Worm (Caenorhabditis elegans) whole organism, L3 larva: ENCODE data around the gene C18A11.2.

Source experiments
- ZK546.5 ChIP-seq: sonication (generic microtip); optimal IDR thresholded peaks from 2 replicates; lab custom pipeline; 2017; ENCODE audit warnings: missing biosample characterization, missing genetic modification characterization
- ama-1 ChIP-seq: fragments of 150-350 bp; optimal IDR thresholded peaks from 2 replicates; lab custom pipeline; 2018
- ceh-16 ChIP-seq: sonication (generic microtip); optimal IDR thresholded peaks from 2 replicates; lab custom pipeline; 2017; ENCODE audit warnings: missing biosample characterization, missing genetic modification characterization
- ceh-28 ChIP-seq: fragments of 150-350 bp; optimal IDR thresholded peaks from 2 replicates; lab custom pipeline; 2014; ENCODE audit warnings: missing biosample characterization, missing genetic modification reagents, missing genetic modification characterization
- ceh-9 ChIP-seq: sonication (generic microtip); optimal IDR thresholded peaks from 2 replicates; lab custom pipeline; 2018; ENCODE audit warnings: missing biosample characterization, missing genetic modification characterization
- elt-1 ChIP-seq: fragments of 150-350 bp; optimal IDR thresholded peaks from 2 replicates; lab custom pipeline; 2014; ENCODE audit warnings: missing biosample characterization, missing genetic modification characterization
- elt-2 ChIP-seq: sonication (generic microtip); optimal IDR thresholded peaks from 2 replicates; lab custom pipeline; 2016; ENCODE audit warnings: missing genetic modification reagents, mild to moderate bottlenecking, missing genetic modification characterization, missing compliant biosample characterization
- elt-3 ChIP-seq, 3 experiments: fragments of 150-350 bp in 1 of 3; sonication (generic microtip) in 2 of 3; optimal IDR thresholded peaks; 2 replicates in 2 of 3; 4 replicates in 1 of 3; lab custom pipeline; 2014 to 2017; ENCODE audit warnings: missing biosample characterization in 3 of 3, missing genetic modification characterization in 3 of 3
- eor-1 ChIP-seq, 2 experiments: fragments of 150-350 bp; optimal IDR thresholded peaks; 2 replicates each; lab custom pipeline; 2014 to 2018; ENCODE audit warnings: missing biosample characterization in 2 of 2, missing genetic modification characterization in 2 of 2
- fos-1 ChIP-seq: fragments of 150-350 bp; optimal IDR thresholded peaks from 2 replicates; lab custom pipeline; 2014; ENCODE audit warnings: missing biosample characterization, missing genetic modification characterization
- hmg-11 ChIP-seq: sonication (generic microtip); optimal IDR thresholded peaks from 2 replicates; lab custom pipeline; 2016; ENCODE audit warnings: missing genetic modification characterization, missing compliant biosample characterization
- jun-1 ChIP-seq: fragments of 150-350 bp; optimal IDR thresholded peaks from 2 replicates; lab custom pipeline; 2014; ENCODE audit warnings: missing biosample characterization, missing genetic modification reagents, missing genetic modification characterization
- lin-15B ChIP-seq: fragments of 150-350 bp; optimal IDR thresholded peaks from 2 replicates; lab custom pipeline; 2014; ENCODE audit warnings: missing biosample characterization, missing genetic modification characterization
- mdl-1 ChIP-seq: fragments of 150-350 bp; optimal IDR thresholded peaks from 2 replicates; lab custom pipeline; 2014; ENCODE audit warnings: missing biosample characterization, missing genetic modification characterization
- mml-1 ChIP-seq: fragments of 150-350 bp; sonication (generic microtip); optimal IDR thresholded peaks from 3 replicates; lab custom pipeline; 2014; ENCODE audit warnings: missing biosample characterization, missing genetic modification characterization
- nfya-1 ChIP-seq: sonication (generic microtip); optimal IDR thresholded peaks from 2 replicates; lab custom pipeline; 2017; ENCODE audit warnings: missing genetic modification characterization, mild to moderate bottlenecking, missing compliant biosample characterization, antibody characterized with exemption, moderate library complexity; ENCODE audit not compliant: insufficient read depth
- nhr-23 ChIP-seq: fragments of 150-350 bp; optimal IDR thresholded peaks from 2 replicates; lab custom pipeline; 2014; ENCODE audit warnings: missing biosample characterization, missing genetic modification reagents, missing genetic modification characterization
- nhr-237 ChIP-seq: fragments of 150-350 bp; optimal IDR thresholded peaks from 2 replicates; lab custom pipeline; 2014; ENCODE audit warnings: missing biosample characterization, missing genetic modification characterization
- nhr-25 ChIP-seq: sonication (generic microtip); optimal IDR thresholded peaks from 2 replicates; lab custom pipeline; 2017; ENCODE audit warnings: missing biosample characterization, missing genetic modification characterization
- nhr-28 ChIP-seq: fragments of 150-350 bp; optimal IDR thresholded peaks from 2 replicates; lab custom pipeline; 2014; ENCODE audit warnings: missing biosample characterization, missing genetic modification characterization
- nhr-43 ChIP-seq: sonication (generic microtip); optimal IDR thresholded peaks from 2 replicates; lab custom pipeline; 2016; ENCODE audit warnings: mild to moderate bottlenecking, missing genetic modification characterization, missing compliant biosample characterization; ENCODE audit not compliant: poor library complexity, severe bottlenecking
- nhr-67 ChIP-seq: fragments of 150-350 bp; optimal IDR thresholded peaks from 2 replicates; lab custom pipeline; 2014; ENCODE audit warnings: missing biosample characterization, missing genetic modification characterization
- nhr-76 ChIP-seq: fragments of 150-350 bp; sonication (generic microtip); optimal IDR thresholded peaks from 5 replicates; lab custom pipeline; 2014; ENCODE audit warnings: missing biosample characterization, missing genetic modification characterization
- nhr-77 ChIP-seq: fragments of 150-350 bp; optimal IDR thresholded peaks from 2 replicates; lab custom pipeline; 2014; ENCODE audit warnings: missing biosample characterization, missing genetic modification characterization
- pha-4 ChIP-seq: fragments of 150-350 bp; optimal IDR thresholded peaks from 2 replicates; lab custom pipeline; 2014; ENCODE audit warnings: missing biosample characterization, missing genetic modification reagents, missing genetic modification characterization
- pqm-1 ChIP-seq: fragments of 150-350 bp; optimal IDR thresholded peaks from 2 replicates; lab custom pipeline; 2017; ENCODE audit warnings: missing biosample characterization, missing genetic modification characterization, inconsistent platforms
- sea-2 ChIP-seq: fragments of 150-350 bp; sonication (generic microtip); optimal IDR thresholded peaks from 4 replicates; lab custom pipeline; 2014; ENCODE audit warnings: missing biosample characterization, missing genetic modification reagents, missing genetic modification characterization
- snpc-4 ChIP-seq: fragments of 150-350 bp; optimal IDR thresholded peaks from 2 replicates; lab custom pipeline; 2014; ENCODE audit warnings: missing biosample characterization, missing genetic modification characterization
- tbx-2 ChIP-seq: sonication (generic microtip); optimal IDR thresholded peaks from 2 replicates; lab custom pipeline; 2016; ENCODE audit warnings: mild to moderate bottlenecking, missing genetic modification characterization, missing compliant biosample characterization
- zag-1 ChIP-seq: fragments of 150-350 bp; optimal IDR thresholded peaks from 2 replicates; lab custom pipeline; 2014; ENCODE audit warnings: missing biosample characterization, missing genetic modification characterization
- ztf-4 ChIP-seq: fragments of 150-350 bp; optimal IDR thresholded peaks from 2 replicates; lab custom pipeline; 2014; ENCODE audit warnings: missing biosample characterization, missing genetic modification characterization

C18A11.2 gene

DNA sequence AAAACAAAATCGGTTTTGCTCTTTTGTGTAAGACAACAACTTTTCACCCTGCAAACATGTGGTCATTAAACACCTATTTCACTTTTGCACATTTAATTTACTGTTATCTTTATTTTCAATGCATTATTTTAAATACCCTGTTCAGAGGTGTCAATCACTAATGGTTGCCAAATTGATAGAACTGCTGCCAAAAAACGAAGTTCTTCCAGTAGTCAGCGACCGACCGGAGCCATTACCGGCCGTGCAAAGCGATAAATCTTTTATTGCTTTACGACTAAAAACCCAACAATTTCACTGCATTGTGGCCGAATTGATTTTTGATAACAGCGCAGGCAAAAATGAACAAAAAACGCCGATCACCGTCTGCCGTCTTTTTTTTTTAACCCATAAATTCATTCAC is 7.2 kb downstream of the C18A11.2 start:
- TF ChIP-seq nhr-77 (tag; lab: Kevin White, UChicago), result no peak
- no peak for TF ChIP-seq snpc-4
- no peak for TF ChIP-seq nhr-67 (tag; lab: Kevin White, UChicago)
- TF ChIP-seq elt-2 (tag; lab: Kevin White, UChicago), result peak; percentile 83
- TF ChIP-seq ZK546.5, result no peak
- TF ChIP-seq eor-1 (tag; optimal IDR thresholded peaks at IDR 0.05; lab: Kevin White, UChicago), result no peak

DNA sequence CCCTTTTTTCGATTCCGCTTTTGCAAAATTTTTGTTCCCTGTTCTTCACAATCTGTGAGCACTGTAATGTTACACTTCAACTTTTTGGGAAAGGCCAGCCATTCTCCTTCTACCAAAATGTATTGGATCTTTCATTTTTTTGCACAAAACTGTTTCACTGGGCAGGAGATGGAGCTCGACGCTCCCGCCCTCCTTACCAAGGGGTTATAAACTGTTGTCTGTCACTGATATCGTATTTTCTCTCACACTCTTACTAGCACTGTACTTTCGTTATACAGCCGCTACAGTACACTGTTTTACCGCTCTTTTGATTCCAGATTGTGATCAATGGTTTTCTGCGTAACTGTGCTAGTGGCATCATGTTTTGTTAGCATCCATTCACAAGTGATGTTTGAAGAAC is 10.4 kb downstream of the C18A11.2 start, which contains the start of gene C46F2.1:
Gene C46F2.1 (plus strand): TSS at position 301 of the 400 bp plus-strand sequence.
- no peak for TF ChIP-seq ZK546.5
- TF ChIP-seq sea-2 (GFP tag; lab: Kevin White, UChicago), result no peak
- peak; percentile 33 for TF ChIP-seq elt-2 (tag; lab: Kevin White, UChicago)
- peak; percentile 61 for TF ChIP-seq pqm-1 (tag; lab: Kevin White, UChicago)
- TF ChIP-seq tbx-2 (tag; lab: Kevin White, UChicago), result no peak
- TF ChIP-seq nhr-28 (tag; lab: Kevin White, UChicago), result no peak
- TF ChIP-seq jun-1, result no peak

DNA sequence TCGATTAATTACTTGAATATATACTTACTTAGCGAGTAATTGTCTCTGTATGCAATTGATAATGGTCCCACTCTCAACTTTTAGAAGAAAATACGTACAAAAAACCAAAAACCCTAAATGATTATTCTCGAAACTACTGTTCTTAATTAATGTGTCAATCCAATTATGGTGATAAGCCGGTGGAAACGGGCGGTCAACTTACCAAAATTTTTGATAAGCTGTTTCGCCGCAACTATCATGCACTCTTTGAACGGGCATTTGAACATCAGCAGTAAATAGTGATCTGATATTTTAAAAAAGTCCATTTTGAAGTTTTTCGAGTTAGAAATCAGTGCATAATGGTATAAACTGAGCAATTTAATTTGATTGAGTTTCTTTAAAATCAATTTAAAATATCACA is 11.0 kb downstream of the C18A11.2 start:
- TF ChIP-seq elt-1 (tag; lab: Kevin White, UChicago), result no peak
- TF ChIP-seq elt-2 (tag; lab: Kevin White, UChicago), result peak; percentile 65
- no peak for TF ChIP-seq elt-3 (tag; optimal IDR thresholded peaks at IDR 0.05; lab: Kevin White, UChicago)

DNA sequence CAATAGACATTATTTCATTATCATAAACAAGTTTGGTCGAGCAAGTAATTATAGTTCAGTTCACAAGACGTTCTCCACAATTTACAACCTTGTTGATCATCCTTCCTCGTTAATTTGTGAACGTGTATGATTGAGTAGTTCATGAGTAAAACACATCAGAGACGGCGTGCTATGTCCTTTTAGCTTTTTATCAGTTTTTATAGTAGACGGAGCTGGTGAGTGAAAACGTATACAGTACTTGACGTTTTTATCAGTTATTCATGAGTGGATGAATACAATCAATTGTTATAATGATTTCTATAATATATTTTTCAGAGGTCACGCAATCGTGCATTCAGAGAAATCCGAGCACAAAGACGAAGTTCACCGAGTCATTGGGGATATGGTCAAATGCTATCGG is 11.5 kb downstream of the C18A11.2 start:
- TF ChIP-seq elt-2 (tag; lab: Kevin White, UChicago), result peak; percentile 54
- peak; percentile 2 for TF ChIP-seq pha-4
- TF ChIP-seq nhr-77 (tag; lab: Kevin White, UChicago), result no peak
- TF ChIP-seq pqm-1 (tag; lab: Kevin White, UChicago), result peak; percentile 71

DNA sequence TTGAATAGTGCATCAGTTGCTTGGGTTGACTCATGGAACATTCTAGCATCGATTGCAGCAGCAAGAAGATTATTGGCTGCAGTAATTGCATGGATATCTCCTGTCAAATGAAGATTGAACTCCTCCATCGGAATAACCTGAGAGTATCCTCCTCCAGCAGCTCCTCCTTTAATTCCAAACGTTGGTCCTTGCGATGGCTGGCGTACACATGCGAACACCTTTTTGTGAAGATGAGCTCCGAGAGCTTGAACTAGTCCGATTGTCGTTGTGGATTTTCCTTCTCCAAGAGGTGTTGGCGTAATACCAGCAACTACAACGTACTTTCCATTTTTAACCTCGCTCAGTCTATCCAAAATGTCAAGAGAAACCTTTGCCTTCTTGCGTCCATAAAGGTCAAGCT is 15.3 kb downstream of the C18A11.2 start:
- no peak for TF ChIP-seq nhr-67 (tag; lab: Kevin White, UChicago)
- TF ChIP-seq ama-1, result no peak
- TF ChIP-seq lin-15B (tag; lab: Kevin White, UChicago), result no peak
- TF ChIP-seq fos-1 (tag; lab: Kevin White, UChicago), result no peak
- no peak for TF ChIP-seq nhr-28 (tag; lab: Kevin White, UChicago)
- no peak for TF ChIP-seq zag-1
- TF ChIP-seq ceh-16, result no peak
- TF ChIP-seq mml-1 (tag; lab: Kevin White, UChicago), result no peak
- no peak for TF ChIP-seq jun-1

DNA sequence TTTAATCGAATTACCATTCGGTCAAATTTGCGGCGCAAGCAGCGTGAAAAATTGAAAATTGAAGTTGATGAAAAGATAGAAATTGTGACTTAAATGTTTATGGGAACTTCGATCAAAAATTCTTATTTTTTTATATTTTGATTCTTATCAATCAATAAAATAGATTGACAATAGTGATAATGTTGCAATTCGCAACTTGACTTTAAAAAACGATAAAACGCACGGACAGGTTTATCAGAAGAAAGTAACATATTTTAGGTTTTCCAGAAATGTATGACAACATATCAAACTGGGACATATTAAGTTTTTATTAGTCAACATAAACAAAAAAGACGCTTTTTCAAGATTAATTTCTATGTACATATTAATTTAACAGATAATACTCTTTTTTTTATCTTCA is 16.0 kb downstream of the C18A11.2 start:
- TF ChIP-seq nhr-43 (no peak), nhr-237 (no peak), mdl-1 (tag; lab: Kevin White, UChicago) (no peak), elt-2 (tag; lab: Kevin White, UChicago) (peak; percentile 26)

DNA sequence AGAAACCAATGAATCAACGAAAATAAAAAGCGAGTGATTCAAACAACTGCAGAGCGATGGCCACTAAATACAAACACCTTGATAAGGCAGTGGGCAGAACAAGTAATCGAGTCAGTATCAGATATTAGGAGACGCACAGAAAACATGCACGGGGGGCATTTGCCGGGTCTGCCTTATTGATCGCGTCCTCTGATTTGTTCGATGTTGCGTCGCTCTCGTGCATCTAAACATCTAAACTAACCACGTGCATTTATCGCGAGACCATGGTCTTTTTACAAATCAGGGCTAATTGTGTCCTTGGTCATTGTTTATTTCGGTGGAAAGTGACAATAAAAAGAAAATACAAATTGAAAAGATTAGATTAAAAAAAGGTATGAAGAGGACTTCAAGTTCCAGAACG is 16.6 kb downstream of the C18A11.2 start, which contains the start of gene K07E3.4:
Gene K07E3.4 (minus strand): TSS at position 100 of the 400 bp plus-strand sequence.
- TF ChIP-seq ceh-28 (tag; lab: Kevin White, UChicago) (peak; percentile 77), nfya-1 (peak; percentile 43), nhr-25 (tag; lab: Kevin White, UChicago) (peak; percentile 82), nhr-67 (tag; lab: Kevin White, UChicago) (no peak), elt-3 (tag; optimal IDR thresholded peaks at IDR 0.05; lab: Kevin White, UChicago) (peak in 1 of 3 experiments; percentile 62), nhr-77 (tag; lab: Kevin White, UChicago) (no peak), snpc-4 (peak; percentile 12), eor-1 (tag; optimal IDR thresholded peaks at IDR 0.05; lab: Kevin White, UChicago) (no peak), mdl-1 (tag; lab: Kevin White, UChicago) (peak; percentile 88), ztf-4 (no peak), nhr-76 (tag; lab: Kevin White, UChicago) (peak; percentile 14), ZK546.5 (no peak), ceh-9 (tag; lab: Kevin White, UChicago) (no peak), elt-2 (tag; lab: Kevin White, UChicago) (peak; percentile 78), sea-2 (GFP tag; lab: Kevin White, UChicago) (no peak), hmg-11 (tag; lab: Kevin White, UChicago) (no peak), nhr-23 (peak; percentile 67), fos-1 (tag; lab: Kevin White, UChicago) (no peak), pqm-1 (tag; lab: Kevin White, UChicago) (peak; percentile 71), nhr-43 (peak; percentile 78), elt-1 (tag; lab: Kevin White, UChicago) (peak; percentile 85), jun-1 (peak; percentile 53)
